Fruit fly (Drosophila melanogaster) whole organism, embryonic: ENCODE measurements around the gene Sox100B.

Experiments
- ATbp ChIP-seq: fragments of 200-800 bp; sonication (Bioruptor generic); optimal IDR thresholded peaks from 2 replicates; lab custom pipeline; 2017; ENCODE audit warnings: missing biosample characterization, mild to moderate bottlenecking, missing genetic modification characterization, missing genetic modification reagents
- Adf1 ChIP-seq: fragments of 200-800 bp; sonication (Bioruptor generic); IDR thresholded peaks from 2 replicates; pipeline ENCODE4 v1.3.6; 2022; ENCODE audit warnings: missing biosample characterization, missing genetic modification characterization
- Atf6 ChIP-seq: fragments of 200-800 bp; sonication (Bioruptor generic); IDR thresholded peaks from 2 replicates; pipeline ENCODE4 v1.3.6; 2022; ENCODE audit warnings: missing biosample characterization, missing genetic modification characterization
- B-H1 ChIP-seq: fragments of 200-800 bp; sonication (Bioruptor generic); IDR thresholded peaks from 3 replicates; pipeline ENCODE4 v1.3.6; 2022; ENCODE audit warnings: missing biosample characterization, missing genetic modification characterization
- CG10431 ChIP-seq: fragments of 200-800 bp; sonication (Bioruptor generic); optimal IDR thresholded peaks from 3 replicates; lab custom pipeline; 2018; ENCODE audit warnings: missing biosample characterization, mild to moderate bottlenecking, missing genetic modification characterization
- CG10979 ChIP-seq: fragments of 200-800 bp; sonication (Bioruptor generic); optimal IDR thresholded peaks from 2 replicates; lab custom pipeline; 2018; ENCODE audit warnings: missing biosample characterization, mild to moderate bottlenecking, missing genetic modification characterization, moderate library complexity
- CG12071 ChIP-seq: fragments of 200-800 bp; sonication (Bioruptor generic); optimal IDR thresholded peaks from 3 replicates; lab custom pipeline; 2018; ENCODE audit warnings: missing biosample characterization, mild to moderate bottlenecking, missing genetic modification characterization
- CG1233 ChIP-seq: fragments of 200-800 bp; sonication (Bioruptor generic); optimal IDR thresholded peaks from 4 replicates; lab custom pipeline; 2018; ENCODE audit warnings: missing biosample characterization, mild to moderate bottlenecking, missing genetic modification characterization
- CG13624 ChIP-seq: fragments of 200-800 bp; sonication (Bioruptor generic); optimal IDR thresholded peaks from 2 replicates; lab custom pipeline; 2016; ENCODE audit warnings: missing biosample characterization, missing genetic modification characterization
- CG17359 ChIP-seq: fragments of 200-800 bp; sonication (Bioruptor generic); optimal IDR thresholded peaks from 3 replicates; lab custom pipeline; 2018; ENCODE audit warnings: missing biosample characterization, mild to moderate bottlenecking, missing genetic modification characterization, moderate library complexity
- CG17829 ChIP-seq: fragments of 200-800 bp; optimal IDR thresholded peaks from 2 replicates; lab custom pipeline; 2019; ENCODE audit warnings: missing biosample characterization, mild to moderate bottlenecking, missing genetic modification characterization, moderate library complexity
- CG17912 ChIP-seq: fragments of 200-800 bp; sonication (Bioruptor generic); optimal IDR thresholded peaks from 2 replicates; lab custom pipeline; 2018; ENCODE audit warnings: missing biosample characterization, mild to moderate bottlenecking, missing genetic modification characterization
- CG2875 ChIP-seq: fragments of 200-800 bp; sonication (Bioruptor generic); optimal IDR thresholded peaks from 2 replicates; lab custom pipeline; 2017; ENCODE audit warnings: missing biosample characterization, mild to moderate bottlenecking, missing genetic modification characterization, missing genetic modification reagents
- CG34224 ChIP-seq: fragments of 200-800 bp; sonication (Bioruptor generic); IDR thresholded peaks from 3 replicates; pipeline ENCODE4 v1.3.6; 2022; ENCODE audit warnings: missing biosample characterization, missing genetic modification characterization; ENCODE audit not compliant: partially characterized antibody
- CG4282 ChIP-seq: fragments of 200-800 bp; sonication (Bioruptor generic); optimal IDR thresholded peaks from 2 replicates; lab custom pipeline; 2016; ENCODE audit warnings: missing biosample characterization, missing genetic modification characterization
- CG4328 ChIP-seq: fragments of 200-800 bp; sonication (Bioruptor generic); optimal IDR thresholded peaks from 3 replicates; lab custom pipeline; 2017; ENCODE audit warnings: missing biosample characterization, missing genetic modification reagents, missing genetic modification characterization
- CG43689 ChIP-seq: fragments of 200-800 bp; sonication (Bioruptor generic); IDR thresholded peaks from 2 replicates; pipeline ENCODE4 v1.3.6; 2022; ENCODE audit warnings: missing biosample characterization, missing genetic modification characterization
- CG7357 ChIP-seq: fragments of 200-800 bp; sonication (Bioruptor generic); IDR thresholded peaks from 3 replicates; pipeline ENCODE4 v1.3.6; 2022; ENCODE audit warnings: missing biosample characterization, missing genetic modification characterization
- CG7556 ChIP-seq: fragments of 200-800 bp; sonication (Bioruptor generic); optimal IDR thresholded peaks from 2 replicates; lab custom pipeline; 2017; ENCODE audit warnings: missing biosample characterization, mild to moderate bottlenecking, missing genetic modification characterization
- CG7928 ChIP-seq: fragments of 200-800 bp; sonication (Bioruptor generic); optimal IDR thresholded peaks from 2 replicates; lab custom pipeline; 2017; ENCODE audit warnings: missing biosample characterization, mild to moderate bottlenecking, missing genetic modification characterization
- CG8359 ChIP-seq: fragments of 200-800 bp; sonication (Bioruptor generic); optimal IDR thresholded peaks from 2 replicates; lab custom pipeline; 2017; ENCODE audit warnings: missing biosample characterization, mild to moderate bottlenecking, missing genetic modification characterization, borderline replicate concordance
- CG8388 ChIP-seq: fragments of 200-800 bp; sonication (Bioruptor generic); optimal IDR thresholded peaks from 2 replicates; lab custom pipeline; 2019; ENCODE audit warnings: missing biosample characterization, mild to moderate bottlenecking, missing genetic modification characterization, moderate library complexity
- Camta ChIP-seq: fragments of 200-800 bp; sonication (Bioruptor generic); optimal IDR thresholded peaks from 2 replicates; lab custom pipeline; 2016; ENCODE audit warnings: missing biosample characterization, missing genetic modification characterization
- CrebB ChIP-seq: fragments of 200-800 bp; sonication (Bioruptor generic); optimal IDR thresholded peaks from 3 replicates; lab custom pipeline; 2018; ENCODE audit warnings: missing biosample characterization, mild to moderate bottlenecking, missing genetic modification characterization
- Fer1 ChIP-seq: fragments of 200-800 bp; sonication (Bioruptor generic); optimal IDR thresholded peaks from 2 replicates; lab custom pipeline; 2017; ENCODE audit warnings: missing biosample characterization, mild to moderate bottlenecking, missing genetic modification characterization
- Jarid2 ChIP-seq: fragments of 200-800 bp; sonication (Bioruptor generic); optimal IDR thresholded peaks from 3 replicates; lab custom pipeline; 2017; ENCODE audit warnings: mild to moderate bottlenecking, missing biosample characterization, missing genetic modification reagents, missing genetic modification characterization
- Lhr ChIP-seq: fragments of 200-800 bp; sonication (Bioruptor generic); optimal IDR thresholded peaks from 3 replicates; lab custom pipeline; 2017; ENCODE audit warnings: mild to moderate bottlenecking, missing biosample characterization, missing genetic modification reagents, missing genetic modification characterization
- Meics ChIP-seq: fragments of 200-800 bp; sonication (Bioruptor generic); optimal IDR thresholded peaks from 2 replicates; lab custom pipeline; 2017; ENCODE audit warnings: missing biosample characterization, mild to moderate bottlenecking, missing genetic modification characterization
- TFAM ChIP-seq: fragments of 200-800 bp; sonication (Bioruptor generic); optimal IDR thresholded peaks from 2 replicates; lab custom pipeline; 2017; ENCODE audit warnings: missing biosample characterization, missing genetic modification characterization, inconsistent platforms
- Trl ChIP-seq, 3 experiments: fragments of >200 bp in 2 of 3; fragments of 200-800 bp in 1 of 3; sonication (Bioruptor generic) in 1 of 3; optimal IDR thresholded peaks; 2 replicates in 1 of 3; 3 replicates in 2 of 3; lab custom pipeline; 2016 to 2017; ENCODE audit warnings: missing biosample characterization in 1 of 3, missing genetic modification characterization in 1 of 3
- aop ChIP-seq: fragments of 200-800 bp; sonication (Bioruptor generic); IDR thresholded peaks from 2 replicates; pipeline ENCODE4 v1.3.6; 2022; ENCODE audit warnings: missing biosample characterization, missing genetic modification characterization
- ash1 ChIP-seq: fragments of 200-800 bp; sonication (Bioruptor generic); optimal IDR thresholded peaks from 2 replicates; lab custom pipeline; 2018; ENCODE audit warnings: missing biosample characterization, mild to moderate bottlenecking, missing genetic modification characterization
- bcd ChIP-seq: fragments of 200-800 bp; sonication (Bioruptor generic); optimal IDR thresholded peaks from 2 replicates; lab custom pipeline; 2017; ENCODE audit warnings: missing biosample characterization, mild to moderate bottlenecking, missing genetic modification characterization
- cg ChIP-seq: fragments of 200-800 bp; sonication (Bioruptor generic); optimal IDR thresholded peaks from 3 replicates; lab custom pipeline; 2019; ENCODE audit warnings: missing biosample characterization, mild to moderate bottlenecking, missing genetic modification characterization, moderate library complexity
- ci ChIP-seq: fragments of 200-800 bp; sonication (Bioruptor generic); IDR thresholded peaks from 3 replicates; pipeline ENCODE4 v1.3.6; 2022; ENCODE audit warnings: missing biosample characterization, missing genetic modification characterization
- dati ChIP-seq: fragments of 200-800 bp; sonication (Bioruptor generic); IDR thresholded peaks from 2 replicates; pipeline ENCODE4 v1.3.6; 2022; ENCODE audit warnings: missing biosample characterization, missing genetic modification characterization
- gem ChIP-seq: fragments of 200-800 bp; sonication (Bioruptor generic); optimal IDR thresholded peaks from 2 replicates; lab custom pipeline; 2019; ENCODE audit warnings: missing biosample characterization, mild to moderate bottlenecking, missing genetic modification characterization, moderate library complexity
- gro ChIP-seq: fragments of 200-800 bp; sonication (Bioruptor generic); optimal IDR thresholded peaks from 2 replicates; lab custom pipeline; 2016; ENCODE audit warnings: missing biosample characterization, missing genetic modification characterization
- hth ChIP-seq: fragments of >200 bp; optimal IDR thresholded peaks from 2 replicates; lab custom pipeline; 2017; ENCODE audit warnings: inconsistent platforms
- lmd ChIP-seq: fragments of 200-800 bp; sonication (Bioruptor generic); IDR thresholded peaks from 2 replicates; pipeline ENCODE4 v1.3.6; 2022; ENCODE audit warnings: missing biosample characterization, missing genetic modification characterization
- maf-S ChIP-seq: fragments of 200-800 bp; sonication (Bioruptor generic); optimal IDR thresholded peaks from 2 replicates; lab custom pipeline; 2016; ENCODE audit warnings: missing biosample characterization, missing genetic modification characterization
- nerfin-2 ChIP-seq: fragments of 200-800 bp; sonication (Bioruptor generic); IDR thresholded peaks from 2 replicates; pipeline ENCODE4 v1.3.6; 2022; ENCODE audit warnings: missing biosample characterization, missing genetic modification characterization; ENCODE audit not compliant: partially characterized antibody
- odd ChIP-seq: fragments of 200-800 bp; sonication (Bioruptor generic); optimal IDR thresholded peaks from 2 replicates; lab custom pipeline; 2017; ENCODE audit warnings: missing biosample characterization, mild to moderate bottlenecking, missing genetic modification characterization
- p53 ChIP-seq: fragments of 200-800 bp; sonication (Bioruptor generic); optimal IDR thresholded peaks from 2 replicates; lab custom pipeline; 2016; ENCODE audit warnings: missing biosample characterization, missing genetic modification characterization
- tio ChIP-seq: fragments of 200-800 bp; sonication (Bioruptor generic); optimal IDR thresholded peaks from 2 replicates; lab custom pipeline; 2017; ENCODE audit warnings: missing biosample characterization, missing genetic modification characterization, inconsistent platforms
- unc-4 ChIP-seq: fragments of 200-800 bp; sonication (Bioruptor generic); IDR thresholded peaks from 2 replicates; pipeline ENCODE4 v1.3.6; 2022; ENCODE audit warnings: missing biosample characterization, missing genetic modification characterization; ENCODE audit not compliant: partially characterized antibody
- z ChIP-seq: fragments of 200-800 bp; sonication (Bioruptor generic); IDR thresholded peaks from 3 replicates; pipeline ENCODE4 v1.3.6; 2022; ENCODE audit warnings: missing biosample characterization, missing genetic modification characterization

Gene Sox100B

dm6 chr3R:31060708-31061625, 4.1 kb upstream of the Sox100B start, which contains the start of gene dco (continued):
- no peak for TF ChIP-seq CG7556 (GFP tag; lab: Kevin White, UChicago)
- peak; percentile 59; the same call in 1 of the 3 replicates for TF ChIP-seq z (GFP tag; lab: Robert Waterston, UW)
- TF ChIP-seq nerfin-2, result 0 out of 2 replicates have a peak, but pooled peaks have one; percentile 27
- TF ChIP-seq CG1233 (GFP tag; lab: Kevin White, UChicago), result peak; percentile 32
- TF ChIP-seq CrebB (tag; lab: Kevin White, UChicago), result no peak
- TF ChIP-seq CG17912 (GFP tag; lab: Kevin White, UChicago), result peak; percentile 66
- TF ChIP-seq CG4282 (GFP tag; lab: Kevin White, UChicago), result no peak
- TF ChIP-seq CG2875 (GFP tag; lab: Kevin White, UChicago), result no peak
- peak; percentile 49 for TF ChIP-seq ash1 (GFP tag; lab: Kevin White, UChicago)
- TF ChIP-seq CG8359 (GFP tag; lab: Kevin White, UChicago), result no peak
- TF ChIP-seq CG13624 (GFP tag; lab: Kevin White, UChicago), result peak; percentile 82
- TF ChIP-seq CG8388, result no peak
- peak; percentile 19; the same call in 1 of the 2 replicates for TF ChIP-seq Atf6 (GFP tag; lab: Robert Waterston, UW)
- no peak for TF ChIP-seq CG12071 (GFP tag; lab: Kevin White, UChicago)
- TF ChIP-seq Lhr (GFP tag; lab: Kevin White, UChicago), result peak; percentile 95
- no peak for TF ChIP-seq CG43689 (GFP tag; lab: Robert Waterston, UW)
- peak; percentile 88 for TF ChIP-seq lmd (GFP tag; lab: Robert Waterston, UW)
- no peak for TF ChIP-seq CG34224 (GFP tag; lab: Robert Waterston, UW)
- no peak for TF ChIP-seq CG10431 (GFP tag; lab: Kevin White, UChicago)
- TF ChIP-seq CG17359 (tag; lab: Kevin White, UChicago), result peak; percentile 84
- TF ChIP-seq Fer1 (GFP tag; lab: Kevin White, UChicago), result peak; percentile 5
- TF ChIP-seq CG7357, result peak; percentile 61; the same call in 1 of the 3 replicates
- peak; percentile 92 for TF ChIP-seq ci (GFP tag; lab: Robert Waterston, UW)
- TF ChIP-seq tio, result peak; percentile 66
- TF ChIP-seq B-H1 (GFP tag; lab: Robert Waterston, UW), result peak; percentile 61
- no peak for TF ChIP-seq odd
- no peak for TF ChIP-seq Adf1 (GFP tag; lab: Robert Waterston, UW)
- TF ChIP-seq gem, result peak; percentile 59
- TF ChIP-seq hth (lab: Kevin White, UChicago), result no peak
- peak; percentile 72 for TF ChIP-seq Jarid2 (GFP tag; lab: Kevin White, UChicago)
- TF ChIP-seq gro (GFP tag; lab: Kevin White, UChicago), result peak; percentile 63
- TF ChIP-seq CG17829 (tag; lab: Kevin White, UChicago), result peak; percentile 80
- TF ChIP-seq CG7928 (GFP tag; lab: Kevin White, UChicago), result no peak
- no peak for TF ChIP-seq unc-4 (GFP tag; lab: Robert Waterston, UW)
- TF ChIP-seq Trl (optimal IDR thresholded peaks at IDR 0.05; lab: Kevin White, UChicago), result peak in 1 of 2 experiments; percentile 19
- peak; percentile 61 for TF ChIP-seq Trl (GFP tag; optimal IDR thresholded peaks at IDR 0.05; lab: Kevin White, UChicago)
- peak; percentile 68 for TF ChIP-seq CG4328 (GFP tag; lab: Kevin White, UChicago)
- peak; percentile 67 for TF ChIP-seq Camta (GFP tag; lab: Kevin White, UChicago)
- 0 out of 2 replicates have a peak, but pooled peaks have one; percentile 13 for TF ChIP-seq aop
- peak; percentile 97 for TF ChIP-seq cg (GFP tag; lab: Kevin White, UChicago)
- TF ChIP-seq bcd (GFP tag; lab: Kevin White, UChicago), result peak; percentile 81
- TF ChIP-seq CG10979 (tag; lab: Kevin White, UChicago), result peak; percentile 34
- TF ChIP-seq maf-S, result no peak
- no peak for TF ChIP-seq ATbp (GFP tag; lab: Kevin White, UChicago)
- peak; percentile 19 for TF ChIP-seq TFAM (GFP tag; lab: Kevin White, UChicago)
- peak; percentile 81 for TF ChIP-seq Meics (GFP tag; lab: Kevin White, UChicago)
- peak; percentile 12 for TF ChIP-seq p53 (GFP tag; lab: Kevin White, UChicago)
- TF ChIP-seq dati, result peak; percentile 46; the same call in 1 of the 2 replicates
